Fruit fly (Drosophila melanogaster) ovary, adult (tissue): ENCODE data around the gene CG14676.
A peak's percentile ranks its signal among the peaks of the same experiment; 100 is the strongest.

ENCODE experiments used
- CG17801 ChIP-seq: fragments of 200-800 bp; optimal IDR thresholded peaks from 2 replicates; lab custom pipeline; 2019; ENCODE audit warnings: missing biosample characterization, mild to moderate bottlenecking, missing genetic modification characterization, moderate library complexity; ENCODE audit not compliant: partially characterized antibody

The CG14676 gene

dm6 chr3R:5846570-5847270 is at the start of gene CG14676:
Gene CG14676 (plus strand): TSS chr3R:5847220.
- no peak for TF ChIP-seq CG17801

dm6 chr3R:5797709-5798108 is 49.3 kb upstream of the CG14676 start:
- TF ChIP-seq CG17801 = no peak

dm6 chr3R:5801703-5802436 is 45.1 kb upstream of the CG14676 start, which contains the start of gene CG11000:
Gene CG11000 (plus strand): TSS chr3R:5802328.
- no peak for TF ChIP-seq CG17801

- no peak for TF ChIP-seq CG17801
Measured at dm6 chr3R:5813157-5813659, 33.8 kb upstream of the CG14676 start, which contains the start of gene CG42675. Gene CG42675 (plus strand): TSS chr3R:5813609.

dm6 chr3R:5821243-5821642 is 25.8 kb upstream of the CG14676 start, which contains the start of gene Hpr1:
Gene Hpr1 (minus strand): TSS chr3R:5821440.
- TF ChIP-seq CG17801 = no peak

dm6 chr3R:5821750-5822149 is 25.3 kb upstream of the CG14676 start, which contains the start of gene CG46303:
Gene CG46303 (plus strand): TSS chr3R:5821972.
- no peak for TF ChIP-seq CG17801

dm6 chr3R:5824456-5824855 is 22.6 kb upstream of the CG14676 start, which contains the start of the genes Sec20 and dgrn:
Gene Sec20 (minus strand): TSS chr3R:5824532.
Gene dgrn (plus strand): TSS chr3R:5824615.
- TF ChIP-seq CG17801 = peak; percentile 71

- no peak for TF ChIP-seq CG17801
Measured at dm6 chr3R:5829762-5830161, 17.3 kb upstream of the CG14676 start, which contains the start of gene glob3. Gene glob3 (plus strand): TSS chr3R:5830062.

- TF ChIP-seq CG17801 = no peak
Measured at dm6 chr3R:5831339-5831738, 15.7 kb upstream of the CG14676 start, which contains the start of gene CG1208. Gene CG1208 (plus strand): TSS chr3R:5831639.

dm6 chr3R:5832345-5832981 is 14.6 kb upstream of the CG14676 start:
- TF ChIP-seq CG17801 = no peak

- no peak for TF ChIP-seq CG17801
Measured at dm6 chr3R:5833948-5834504, 13.0 kb upstream of the CG14676 start.

- TF ChIP-seq CG17801 = no peak
Measured at dm6 chr3R:5836536-5836935, 10.5 kb upstream of the CG14676 start.

dm6 chr3R:5838683-5839365 is 8.2 kb upstream of the CG14676 start:
- TF ChIP-seq CG17801 = no peak

- TF ChIP-seq CG17801 = no peak
Measured at dm6 chr3R:5840870-5841269, 6.2 kb upstream of the CG14676 start, which contains the start of gene CG1213. Gene CG1213 (plus strand): TSS chr3R:5841170.

dm6 chr3R:5841290-5841689 is 5.7 kb upstream of the CG14676 start:
- no peak for TF ChIP-seq CG17801

dm6 chr3R:5843516-5843915 is 3.5 kb upstream of the CG14676 start:
- no peak for TF ChIP-seq CG17801
